Fruit fly (Drosophila melanogaster): ENCODE data around the gene Daxx.

DNA sequence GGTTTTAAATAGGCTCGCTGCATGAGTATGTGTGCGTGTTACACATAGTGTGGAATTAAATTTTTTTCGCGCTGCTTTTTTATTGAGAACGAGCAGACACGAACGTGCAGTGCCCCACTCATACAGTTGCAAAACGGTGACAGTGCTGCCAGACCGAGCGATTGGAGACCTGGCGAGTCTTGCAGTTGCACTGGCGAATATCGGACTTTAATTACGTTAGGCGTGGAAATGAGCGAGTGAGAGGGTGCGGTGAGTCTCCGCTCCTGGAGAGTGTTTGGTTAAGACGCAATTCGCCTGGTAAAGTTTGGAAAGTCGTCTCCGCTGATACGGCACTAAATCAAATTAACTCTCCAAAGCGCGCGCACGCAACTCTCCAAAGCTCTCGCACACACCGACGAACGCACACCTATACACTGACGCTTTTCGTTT, 595 bp downstream of the Daxx start:
- TF ChIP-seq Dll (optimal IDR thresholded peaks at IDR 0.05) (no peak), psq (optimal IDR thresholded peaks at IDR 0.05) (no peak), usp (GFP tag; optimal IDR thresholded peaks at IDR 0.05) (no peak)
